Worm (Caenorhabditis elegans) whole organism, L4 larva: ENCODE data around the gene kin-30.
A peak's percentile ranks its signal among the peaks of the same experiment; 100 is the strongest.

Experiments
- T26A8.4 ChIP-seq: fragments of 200-800 bp; sonication (Bioruptor generic); IDR thresholded peaks from 2 replicates; pipeline ENCODE4 v1.3.6; 2022; ENCODE audit warnings: missing genetic modification characterization, missing compliant biosample characterization
- Y5F2A.4 ChIP-seq: fragments of 200-800 bp; sonication (Bioruptor generic); optimal IDR thresholded peaks from 2 replicates; lab custom pipeline; 2018; ENCODE audit warnings: mild to moderate bottlenecking, missing genetic modification characterization, missing compliant biosample characterization
- ZK337.2 ChIP-seq: fragments of 200-800 bp; sonication (Bioruptor generic); IDR thresholded peaks from 2 replicates; pipeline ENCODE4 v1.3.6; 2022; ENCODE audit warnings: missing genetic modification reagents, missing genetic modification characterization, missing compliant biosample characterization
- aha-1 ChIP-seq: fragments of 150-350 bp; peaks from one replicate; lab custom pipeline; 2014; ENCODE audit warnings: missing biosample characterization, missing genetic modification characterization
- ama-1 ChIP-seq: fragments of 150-350 bp; optimal IDR thresholded peaks from 2 replicates; lab custom pipeline; 2014; ENCODE audit warnings: inconsistent platforms, mixed read lengths
- ceh-20 ChIP-seq: fragments of 200-800 bp; sonication (Bioruptor generic); IDR thresholded peaks from 2 replicates; pipeline ENCODE4 v1.3.6; 2022; ENCODE audit warnings: missing genetic modification reagents, missing genetic modification characterization, missing compliant biosample characterization
- ceh-28 ChIP-seq: fragments of 150-350 bp; optimal IDR thresholded peaks from 2 replicates; lab custom pipeline; 2014; ENCODE audit warnings: missing biosample characterization, missing genetic modification reagents, missing genetic modification characterization
- ceh-44 ChIP-seq: fragments of 200-800 bp; sonication (Bioruptor generic); IDR thresholded peaks from 2 replicates; pipeline ENCODE4 v1.3.6; 2022; ENCODE audit warnings: missing genetic modification reagents, missing genetic modification characterization, missing compliant biosample characterization
- ceh-62 ChIP-seq: sonication (generic microtip); optimal IDR thresholded peaks from 2 replicates; lab custom pipeline; 2017; ENCODE audit warnings: missing biosample characterization, missing genetic modification characterization
- ces-1 ChIP-seq: fragments of 150-350 bp; sonication (generic microtip); optimal IDR thresholded peaks from 4 replicates; lab custom pipeline; 2014; ENCODE audit warnings: missing biosample characterization, missing genetic modification reagents, missing genetic modification characterization
- daf-12 ChIP-seq: fragments of 150-350 bp; optimal IDR thresholded peaks from 2 replicates; lab custom pipeline; 2014; ENCODE audit warnings: missing biosample characterization, missing genetic modification reagents, missing genetic modification characterization
- daf-16 ChIP-seq, 3 experiments: sonication (generic microtip); optimal IDR thresholded peaks; 2 replicates each; lab custom pipeline; 2016 to 2017; ENCODE audit warnings: missing genetic modification characterization in 3 of 3, missing genetic modification reagents in 3 of 3, mild to moderate bottlenecking in 2 of 3, missing compliant biosample characterization in 2 of 3, missing biosample characterization in 1 of 3, moderate library complexity in 1 of 3
- daf-19 ChIP-seq: fragments of 200-800 bp; sonication (Bioruptor generic); conservative IDR thresholded peaks from 2 replicates; pipeline ENCODE4 v1.3.6; 2022; ENCODE audit warnings: missing genetic modification characterization, missing compliant biosample characterization
- egl-27 ChIP-seq: sonication (generic microtip); optimal IDR thresholded peaks from 3 replicates; lab custom pipeline; 2017; ENCODE audit warnings: missing biosample characterization, missing genetic modification reagents, missing genetic modification characterization
- fkh-10 ChIP-seq: fragments of 150-350 bp; optimal IDR thresholded peaks from 2 replicates; lab custom pipeline; 2014; ENCODE audit warnings: missing biosample characterization, missing genetic modification reagents, missing genetic modification characterization
- fos-1 ChIP-seq: fragments of 150-350 bp; optimal IDR thresholded peaks from 2 replicates; lab custom pipeline; 2014; ENCODE audit warnings: missing biosample characterization, missing genetic modification characterization
- hif-1 ChIP-seq, 2 experiments: sonication (generic microtip); optimal IDR thresholded peaks; 2 replicates each; lab custom pipeline; 2016 to 2017; ENCODE audit warnings: missing compliant biosample characterization in 2 of 2, missing genetic modification characterization in 2 of 2, missing genetic modification reagents in 2 of 2, missing genotype in 2 of 2, mild to moderate bottlenecking in 1 of 2
- hlh-30 ChIP-seq: sonication (generic microtip); optimal IDR thresholded peaks from 2 replicates; lab custom pipeline; 2017; ENCODE audit warnings: antibody characterized with exemption, mild to moderate bottlenecking, missing genetic modification characterization, missing compliant biosample characterization; ENCODE audit not compliant: insufficient read depth
- lim-7 ChIP-seq: fragments of 200-800 bp; sonication (Bioruptor generic); IDR thresholded peaks from 2 replicates; pipeline ENCODE4 v1.3.6; 2022; ENCODE audit warnings: missing genetic modification characterization, missing compliant biosample characterization
- lin-13 ChIP-seq: fragments of 150-350 bp; optimal IDR thresholded peaks from 2 replicates; lab custom pipeline; 2014; ENCODE audit warnings: missing biosample characterization, missing genetic modification reagents, missing genetic modification characterization
- lin-15B ChIP-seq: fragments of 150-350 bp; sonication (generic microtip); optimal IDR thresholded peaks from 3 replicates; lab custom pipeline; 2014; ENCODE audit warnings: missing biosample characterization, missing genetic modification characterization
- mdt-29 ChIP-seq: fragments of 200-800 bp; sonication (Bioruptor generic); IDR thresholded peaks from 2 replicates; pipeline ENCODE4 v1.3.6; 2022; ENCODE audit warnings: missing genetic modification reagents, missing genetic modification characterization, missing compliant biosample characterization
- mep-1 ChIP-seq: fragments of 150-350 bp; sonication (generic microtip); optimal IDR thresholded peaks from 3 replicates; lab custom pipeline; 2014; ENCODE audit warnings: missing biosample characterization, missing genetic modification characterization
- nhr-237 ChIP-seq: sonication (generic microtip); optimal IDR thresholded peaks from 2 replicates; lab custom pipeline; 2017; ENCODE audit warnings: missing biosample characterization, missing genetic modification characterization
- nhr-28 ChIP-seq: fragments of 150-350 bp; optimal IDR thresholded peaks from 2 replicates; lab custom pipeline; 2014; ENCODE audit warnings: missing biosample characterization, missing genetic modification characterization
- nhr-41 ChIP-seq: fragments of 200-800 bp; sonication (Bioruptor generic); IDR thresholded peaks from 2 replicates; pipeline ENCODE4 v1.3.6; 2022; ENCODE audit warnings: missing genetic modification reagents, missing genetic modification characterization, missing compliant biosample characterization
- nhr-42 ChIP-seq: fragments of 200-800 bp; sonication (Bioruptor generic); IDR thresholded peaks from 2 replicates; pipeline ENCODE4 v1.3.6; 2022; ENCODE audit warnings: missing genetic modification characterization, missing compliant biosample characterization
- php-3 ChIP-seq: fragments of 200-800 bp; sonication (Bioruptor generic); IDR thresholded peaks from 2 replicates; pipeline ENCODE4 v1.3.6; 2022; ENCODE audit warnings: missing genetic modification reagents, missing genetic modification characterization, missing compliant biosample characterization
- rbr-2 ChIP-seq: sonication (generic microtip); optimal IDR thresholded peaks from 2 replicates; lab custom pipeline; 2016; ENCODE audit warnings: missing genotype, missing genetic modification characterization, missing compliant biosample characterization
- skn-1 ChIP-seq: fragments of 150-350 bp; optimal IDR thresholded peaks from 2 replicates; lab custom pipeline; 2014; ENCODE audit warnings: missing biosample characterization, missing genetic modification characterization
- unc-62 ChIP-seq, 3 experiments: fragments of 150-350 bp in 1 of 3; sonication (generic microtip); optimal IDR thresholded peaks in 2 of 3; peaks in 1 of 3; 1 replicate in 1 of 3; 2 replicates in 2 of 3; lab custom pipeline; 2014 to 2017; ENCODE audit warnings: missing biosample characterization in 3 of 3, missing genetic modification characterization in 3 of 3, missing genetic modification reagents in 3 of 3, missing genotype in 1 of 3
- zip-11 ChIP-seq: fragments of 200-800 bp; sonication (Bioruptor generic); IDR thresholded peaks from 2 replicates; pipeline ENCODE4 v1.3.6; 2022; ENCODE audit warnings: missing genetic modification characterization, missing compliant biosample characterization

The kin-30 gene

DNA sequence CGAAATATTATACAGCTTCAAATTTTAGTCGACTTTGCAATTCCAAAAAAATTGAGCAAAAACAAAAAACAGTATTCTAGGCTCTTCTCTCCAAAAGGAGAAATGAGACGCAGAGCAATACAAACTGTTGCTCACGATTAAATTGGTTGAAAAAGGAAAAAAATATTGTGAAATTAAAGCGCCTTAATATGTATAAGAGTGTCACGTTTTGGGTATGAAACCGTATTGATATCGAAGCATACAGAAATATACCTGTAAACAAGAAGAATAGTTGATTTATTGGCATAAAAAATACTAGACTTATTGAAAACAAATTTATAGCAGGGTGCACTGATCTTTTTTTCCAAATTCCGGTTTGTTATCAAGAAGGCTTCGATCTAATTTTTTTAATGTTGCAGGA, 21.3 kb downstream of the kin-30 start, which contains the start of gene M01B2.13:
Gene M01B2.13, minus strand, starts transcription at position 101 of the 400 bp plus-strand sequence.
- TF ChIP-seq Y5F2A.4 (GFP tag; lab: Kevin White, UChicago) (no peak), ceh-62 (tag; lab: Kevin White, UChicago) (no peak), ZK337.2 (GFP tag; lab: Robert Waterston, UW) (no peak), lin-13 (GFP tag; lab: Kevin White, UChicago) (no peak), lim-7 (GFP tag; lab: Robert Waterston, UW) (no peak), ceh-28 (tag; lab: Kevin White, UChicago) (no peak), daf-19 (GFP tag; lab: Robert Waterston, UW) (no peak), fkh-10 (GFP tag; lab: Kevin White, UChicago) (no peak), hlh-30 (tag; lab: Kevin White, UChicago) (no peak), ces-1 (GFP tag; lab: Kevin White, UChicago) (no peak)

DNA sequence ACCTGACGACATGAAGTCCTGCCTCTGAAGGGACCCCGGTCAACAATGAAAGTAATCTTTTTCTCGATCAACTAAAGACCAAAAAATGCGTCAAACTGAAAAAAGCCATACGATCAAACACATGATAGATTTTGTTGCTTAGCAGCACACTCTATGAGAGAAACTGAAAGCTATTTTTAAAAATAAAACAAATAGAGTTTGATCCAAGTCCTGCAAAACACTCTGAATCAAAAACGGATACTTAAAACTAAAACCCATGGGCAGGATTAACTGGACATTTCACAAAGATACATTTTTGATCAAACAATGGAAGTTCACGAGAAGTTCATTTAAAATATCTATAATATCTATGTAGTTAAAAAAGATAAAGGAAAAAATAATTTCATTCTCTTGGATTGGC, 22.8 kb downstream of the kin-30 start, which contains the start of gene T10H4.13:
Gene T10H4.13, minus strand, starts transcription at position 101 of the 400 bp plus-strand sequence.
- TF ChIP-seq php-3 (no peak), nhr-28 (tag; lab: Kevin White, UChicago) (no peak), ama-1 (no peak), hif-1 (tag; optimal IDR thresholded peaks at IDR 0.05; lab: Kevin White, UChicago) (no peak), daf-16 (GFP tag; optimal IDR thresholded peaks at IDR 0.05; lab: Kevin White, UChicago) (no peak), daf-16 (tag; optimal IDR thresholded peaks at IDR 0.05; lab: Kevin White, UChicago) (no peak)

DNA sequence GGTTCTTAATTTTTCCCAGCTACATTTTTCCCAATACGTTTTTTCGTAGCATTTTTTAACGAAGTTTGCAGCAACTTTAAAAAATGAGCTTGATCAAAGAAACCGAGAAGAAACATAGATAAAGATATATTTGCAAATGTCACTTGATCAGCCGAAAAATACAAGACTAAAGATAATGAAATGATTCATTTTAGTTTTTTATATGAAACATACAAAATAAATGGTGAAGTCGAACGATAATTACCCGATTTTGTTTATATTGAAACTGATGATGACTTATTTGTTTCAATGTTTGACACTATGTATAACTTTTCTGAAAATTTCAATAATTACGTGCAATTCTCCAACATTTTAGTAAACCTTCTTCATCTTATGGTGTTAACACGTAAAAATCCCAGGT, 23.7 kb downstream of the kin-30 start, which contains the start of gene srw-22:
Gene srw-22, plus strand, starts transcription at position 301 of the 400 bp plus-strand sequence.
- TF ChIP-seq unc-62 (GFP tag; optimal IDR thresholded peaks at IDR 0.05 in 1 of 2; lab: Kevin White, UChicago) (peak in 1 of 2 experiments; percentile 56), unc-62 (tag; optimal IDR thresholded peaks at IDR 0.05; lab: Kevin White, UChicago) (no peak), mep-1 (tag; lab: Kevin White, UChicago) (no peak), lin-13 (GFP tag; lab: Kevin White, UChicago) (no peak), nhr-42 (GFP tag; lab: Robert Waterston, UW) (no peak), hlh-30 (tag; lab: Kevin White, UChicago) (no peak)
- TF ChIP-seq, all 104 proteins: peak for 1

DNA sequence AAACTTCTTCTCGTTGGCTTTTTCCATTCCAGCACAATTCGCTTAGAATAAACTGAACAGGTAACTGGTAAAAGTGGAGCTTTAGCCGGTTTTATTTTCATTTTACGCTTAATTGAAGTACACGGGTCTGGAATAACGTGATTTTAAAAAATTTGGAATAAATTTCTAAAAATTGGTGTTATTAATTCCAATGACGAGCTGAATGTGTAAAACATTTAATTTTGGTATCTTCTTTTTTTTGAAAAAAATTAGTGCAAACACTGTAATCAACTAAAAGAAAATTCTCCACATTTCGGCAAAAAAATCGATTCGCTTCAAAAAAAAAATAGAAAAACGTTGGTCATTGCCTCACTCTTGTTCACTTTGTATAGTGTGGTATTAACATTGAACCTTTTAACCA, 27.7 kb downstream of the kin-30 start, which contains the start of gene T10H4.4:
Gene T10H4.4, minus strand, starts transcription at position 101 of the 400 bp plus-strand sequence.
- TF ChIP-seq lin-15B (tag; lab: Kevin White, UChicago), result no peak
- TF ChIP-seq aha-1 (tag; lab: Kevin White, UChicago), result peak; percentile 65

DNA sequence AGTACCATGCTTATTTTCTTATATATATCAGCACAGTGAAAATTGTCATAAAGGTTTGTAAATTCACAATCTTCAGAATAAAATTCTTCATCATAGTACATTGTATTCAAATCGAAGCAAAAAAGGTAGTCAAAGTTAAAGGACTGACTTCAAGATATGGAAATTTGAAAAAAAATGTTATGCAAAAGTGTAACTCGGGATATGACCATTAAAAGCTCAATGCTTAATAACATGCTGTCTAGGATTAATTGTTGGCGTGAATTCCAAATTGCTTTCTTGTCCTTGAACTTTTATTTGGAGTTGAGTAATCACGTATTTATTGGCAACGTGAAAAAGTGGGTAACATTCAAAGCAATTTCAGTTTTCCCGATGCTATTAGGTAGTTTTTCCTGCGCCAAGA, 30.2 kb downstream of the kin-30 start, which contains the start of gene srw-16:
Gene srw-16, minus strand, starts transcription at position 101 of the 400 bp plus-strand sequence.
- TF ChIP-seq zip-11 (GFP tag; lab: Robert Waterston, UW) (no peak), egl-27 (tag; lab: Kevin White, UChicago) (no peak), nhr-41 (GFP tag; lab: Robert Waterston, UW) (no peak), daf-12 (tag; lab: Kevin White, UChicago) (no peak), ceh-44 (GFP tag; lab: Robert Waterston, UW) (no peak), rbr-2 (tag; lab: Kevin White, UChicago) (no peak), mdt-29 (GFP tag; lab: Robert Waterston, UW) (no peak), ceh-20 (GFP tag; lab: Robert Waterston, UW) (no peak), fos-1 (tag; lab: Kevin White, UChicago) (no peak), nhr-237 (tag; lab: Kevin White, UChicago) (no peak), skn-1 (tag; lab: Kevin White, UChicago) (no peak), lim-7 (GFP tag; lab: Robert Waterston, UW) (no peak), T26A8.4 (GFP tag; lab: Robert Waterston, UW) (no peak)
- TF ChIP-seq, all 104 proteins: peak for 0
